Worm (Caenorhabditis elegans): ENCODE data around the gene F48F7.5.

F48F7.5 gene

DNA sequence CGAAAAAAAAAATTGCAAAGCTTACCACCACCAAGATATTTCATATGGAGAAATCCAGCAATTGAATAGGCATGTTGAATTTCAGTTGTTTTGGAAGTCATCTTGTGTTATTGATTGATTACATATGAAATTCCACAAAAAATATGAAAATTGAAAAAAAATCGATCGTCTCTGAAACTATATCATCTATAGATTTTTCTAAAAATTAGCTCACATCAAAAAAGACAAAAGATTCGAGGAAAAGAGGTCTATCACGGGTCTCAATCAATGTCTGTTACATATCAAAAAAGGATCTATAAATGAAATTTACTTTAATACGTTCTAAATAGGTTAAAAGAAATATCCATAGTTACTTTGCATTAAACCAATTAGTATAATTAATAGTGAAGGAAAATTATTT is 37.0 kb downstream of the F48F7.5 start, which contains the start of gene tbc-19:
Gene tbc-19 (minus strand): TSS at position 101 of the 400 bp plus-strand sequence.
- TF ChIP-seq cey-2 (tag; optimal IDR thresholded peaks at IDR 0.05; ENCODE audit: borderline replicate concordance, insufficient read depth) (no peak), snpc-4 (tag; optimal IDR thresholded peaks at IDR 0.05) (no peak), hif-1 (tag; optimal IDR thresholded peaks at IDR 0.05) (no peak), mes-2 (tag; optimal IDR thresholded peaks at IDR 0.05; ENCODE audit: poor library complexity, severe bottlenecking) (no peak), nhr-11 (tag; optimal IDR thresholded peaks at IDR 0.05) (no peak), T26A8.4 (GFP tag; IDR thresholded peaks at IDR 0.05) (no peak), gei-8 (GFP tag; optimal IDR thresholded peaks at IDR 0.05) (no peak), lin-15B (tag; optimal IDR thresholded peaks at IDR 0.05) (no peak), tag-97 (GFP tag; IDR thresholded peaks at IDR 0.05) (no peak)

DNA sequence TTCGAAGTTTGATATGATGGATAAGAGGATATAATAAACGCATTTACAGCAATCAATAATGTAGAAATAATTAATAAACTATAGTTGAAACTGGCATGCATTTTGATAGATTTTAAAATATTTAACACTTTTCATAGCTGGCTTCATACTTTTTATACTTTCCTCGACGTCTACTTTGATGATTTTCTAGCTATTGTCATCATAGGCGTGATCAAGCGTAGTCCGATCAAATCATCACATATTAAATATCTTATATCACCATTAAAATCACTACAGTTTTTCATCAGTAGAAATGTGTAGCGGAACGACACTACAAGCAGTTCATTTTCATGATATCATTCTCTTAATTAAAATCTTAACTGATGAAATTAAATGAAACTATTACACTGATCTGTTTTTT is 39.9 kb downstream of the F48F7.5 start, which contains the start of gene C04C11.25:
Gene C04C11.25 (minus strand): TSS at position 101 of the 400 bp plus-strand sequence.
- peak; percentile 78 for TF ChIP-seq nhr-28 (tag; optimal IDR thresholded peaks at IDR 0.05)
- no peak for TF ChIP-seq skn-1 (tag; optimal IDR thresholded peaks at IDR 0.05)

- TF ChIP-seq ctbp-1 (GFP tag; IDR thresholded peaks at IDR 0.05) (peak; percentile 90), lin-13 (GFP tag; optimal IDR thresholded peaks at IDR 0.05) (peak; percentile 68), zag-1 (tag; optimal IDR thresholded peaks at IDR 0.05) (no peak), zip-11 (GFP tag; IDR thresholded peaks at IDR 0.05) (peak; percentile 60; the same call in 1 of the 2 replicates), daf-8 (GFP tag; IDR thresholded peaks at IDR 0.05) (no peak), ceh-32 (tag; optimal IDR thresholded peaks at IDR 0.05; ENCODE audit: poor library complexity) (peak; percentile 18), mxl-3 (GFP tag; optimal IDR thresholded peaks at IDR 0.05) (peak; percentile 41), hmg-1.1 (GFP tag; IDR thresholded peaks at IDR 0.05) (peak; percentile 96), sdz-12 (GFP tag; optimal IDR thresholded peaks at IDR 0.05) (peak; percentile 28), fos-1 (tag; optimal IDR thresholded peaks at IDR 0.05) (no peak), zfp-3 (GFP tag; conservative IDR thresholded peaks at IDR 0.05) (peak; percentile 71), F26F4.8 (GFP tag; conservative IDR thresholded peaks at IDR 0.05) (no peak), dpl-1 (GFP tag; optimal IDR thresholded peaks at IDR 0.05) (peak; percentile 48), lim-7 (GFP tag; IDR thresholded peaks at IDR 0.05) (no peak; the same call in none of the 2 replicates), Y75B8A.6 (GFP tag; IDR thresholded peaks at IDR 0.05) (0 out of 2 replicates have a peak, but pooled peaks have one; percentile 52), F49E8.2 (tag; optimal IDR thresholded peaks at IDR 0.05; ENCODE audit: borderline replicate concordance) (peak; percentile 54), vab-7 (GFP tag; IDR thresholded peaks at IDR 0.05) (peak; percentile 92), cey-2 (tag; optimal IDR thresholded peaks at IDR 0.05; ENCODE audit: borderline replicate concordance, insufficient read depth) (no peak), ceh-44 (GFP tag; IDR thresholded peaks at IDR 0.05) (no peak), lin-39 (tag; optimal IDR thresholded peaks at IDR 0.05) (no peak), attf-4 (tag; optimal IDR thresholded peaks at IDR 0.05) (no peak), rbr-2 (tag; optimal IDR thresholded peaks at IDR 0.05) (peak; percentile 72), dmd-6 (GFP tag; IDR thresholded peaks at IDR 0.05) (peak; percentile 81), egl-43 (GFP tag; IDR thresholded peaks at IDR 0.05) (peak; percentile 91), dve-1 (tag; optimal IDR thresholded peaks at IDR 0.05; ENCODE audit: insufficient read depth) (peak; percentile 77), duxl-1 (tag; optimal IDR thresholded peaks at IDR 0.05; ENCODE audit: poor library complexity) (peak; percentile 74), hlh-30 (tag; optimal IDR thresholded peaks at IDR 0.05; ENCODE audit: insufficient read depth) (peak; percentile 66), skn-1 (tag; optimal IDR thresholded peaks at IDR 0.05) (no peak), ceh-20 (GFP tag; IDR thresholded peaks at IDR 0.05) (peak; percentile 84), nhr-6 (tag; optimal IDR thresholded peaks at IDR 0.05) (peak; percentile 27), nhr-48 (tag; optimal IDR thresholded peaks at IDR 0.05) (peak; percentile 65), spr-3 (GFP tag; optimal IDR thresholded peaks at IDR 0.05) (no peak), snpc-4 (tag; optimal IDR thresholded peaks at IDR 0.05) (no peak), Y5F2A.4 (GFP tag; optimal IDR thresholded peaks at IDR 0.05) (peak; percentile 68), aha-1 (tag) (peak; percentile 90), F37D6.2 (tag; optimal IDR thresholded peaks at IDR 0.05) (peak; percentile 62), nhr-102 (tag; optimal IDR thresholded peaks at IDR 0.05) (peak; percentile 84), mdl-1 (tag; optimal IDR thresholded peaks at IDR 0.05) (peak in 1 of 2 experiments; percentile 48), gei-8 (GFP tag; optimal IDR thresholded peaks at IDR 0.05) (peak; percentile 86)
These were observed 40.4 kb downstream of the F48F7.5 start for ce11 chrX:14015808-14016207.
